Worm (Caenorhabditis elegans): ENCODE data around the gene clp-1.

ce11 chrIII:7933235-7933634 is 46.5 kb upstream of the clp-1 start, which contains the start of gene ran-2:
- no peak for TF ChIP-seq ceh-36 (tag; optimal IDR thresholded peaks at IDR 0.05)
- TF ChIP-seq scrt-1 (GFP tag; IDR thresholded peaks at IDR 0.05) = no peak
